Comparison of ENCODE assay signal across 1 fruit fly cellular context in genomic region chrX:1270655-1271054, dm6.
A peak's percentile ranks its signal among the peaks of the same experiment; 100 is the strongest.
TF ChIP-seq lines count a peak whose summit lies in the region.

No protein-coding gene starts in this region.

TF ChIP-seq in whole organism, embryonic, 481 proteins besides CTCF, POLR2A, EP300 and RAD21 (continued from another document):
- TF ChIP-seq CG17802 (tag; optimal IDR thresholded peaks at IDR 0.05; lab: Kevin White, UChicago): peak; percentile 10
- no peak for TF ChIP-seq hkb (optimal IDR thresholded peaks at IDR 0.05; lab: Kevin White, UChicago)
- peak; percentile 17; the same call in 1 of the 2 replicates for TF ChIP-seq hkb (GFP tag; IDR thresholded peaks at IDR 0.05; lab: Robert Waterston, UW)
- peak; percentile 10 for TF ChIP-seq CG16815 (GFP tag; optimal IDR thresholded peaks at IDR 0.05; lab: Kevin White, UChicago)
- TF ChIP-seq D (optimal IDR thresholded peaks at IDR 0.05; lab: Kevin White, UChicago): no peak
- TF ChIP-seq D (GFP tag; optimal IDR thresholded peaks at IDR 0.05; lab: Kevin White, UChicago): peak; percentile 7
- TF ChIP-seq scrt (GFP tag; optimal IDR thresholded peaks at IDR 0.05; lab: Kevin White, UChicago): peak; percentile 27
- peak; percentile 51 for TF ChIP-seq CG14710 (tag; optimal IDR thresholded peaks at IDR 0.05; lab: Kevin White, UChicago)
- TF ChIP-seq CG8290 (GFP tag; optimal IDR thresholded peaks at IDR 0.05; lab: Kevin White, UChicago): no peak
- no peak for TF ChIP-seq CG8290 (tag; optimal IDR thresholded peaks at IDR 0.05; lab: Kevin White, UChicago)
- TF ChIP-seq bcd (GFP tag; optimal IDR thresholded peaks at IDR 0.05; lab: Kevin White, UChicago): peak; percentile 37
- no peak for TF ChIP-seq E2f1 (GFP tag; IDR thresholded peaks at IDR 0.05; lab: Robert Waterston, UW)
- TF ChIP-seq bab2 (GFP tag; optimal IDR thresholded peaks at IDR 0.05; lab: Kevin White, UChicago): peak; percentile 22
- 0 out of 2 replicates have a peak, but pooled peaks have one; percentile 16 for TF ChIP-seq Ptx1 (GFP tag; IDR thresholded peaks at IDR 0.05; lab: Robert Waterston, UW)
- no peak for TF ChIP-seq chinmo (GFP tag; IDR thresholded peaks at IDR 0.05; lab: Robert Waterston, UW; ENCODE audit: partially characterized antibody)
- TF ChIP-seq CG4360 (GFP tag; IDR thresholded peaks at IDR 0.05; lab: Robert Waterston, UW): no peak
- TF ChIP-seq H15 (GFP tag; IDR thresholded peaks at IDR 0.05; lab: Robert Waterston, UW): 0 out of 3 replicates have a peak, but pooled peaks have one; percentile 38
- TF ChIP-seq CG7928 (GFP tag; optimal IDR thresholded peaks at IDR 0.05; lab: Kevin White, UChicago): peak; percentile 5
- peak; percentile 26 for TF ChIP-seq CG1603 (tag; optimal IDR thresholded peaks at IDR 0.05; lab: Kevin White, UChicago)
- TF ChIP-seq tx (GFP tag; optimal IDR thresholded peaks at IDR 0.05; lab: Kevin White, UChicago): no peak
- TF ChIP-seq bsh (GFP tag; optimal IDR thresholded peaks at IDR 0.05; lab: Kevin White, UChicago): peak in 1 of 2 experiments; percentile 44
- peak; percentile 37 for TF ChIP-seq Dek (tag; optimal IDR thresholded peaks at IDR 0.05; lab: Kevin White, UChicago)
- no peak for TF ChIP-seq tgo (GFP tag; IDR thresholded peaks at IDR 0.05; lab: Robert Waterston, UW)
- peak; percentile 4 for TF ChIP-seq CG4424 (GFP tag; optimal IDR thresholded peaks at IDR 0.05; lab: Kevin White, UChicago)
- no peak for TF ChIP-seq CG32772 (GFP tag; IDR thresholded peaks at IDR 0.05; lab: Robert Waterston, UW)
- TF ChIP-seq BtbVII (GFP tag; optimal IDR thresholded peaks at IDR 0.05; lab: Kevin White, UChicago): peak; percentile 62
- TF ChIP-seq ftz-f1 (GFP tag; optimal IDR thresholded peaks at IDR 0.05; lab: Kevin White, UChicago): no peak
- peak; percentile 62 for TF ChIP-seq Rfx (GFP tag; IDR thresholded peaks at IDR 0.05; lab: Robert Waterston, UW)
- TF ChIP-seq BEAF-32 (GFP tag; optimal IDR thresholded peaks at IDR 0.05; lab: Kevin White, UChicago): no peak
- no peak for TF ChIP-seq gfzf (GFP tag; optimal IDR thresholded peaks at IDR 0.05; lab: Kevin White, UChicago)
- TF ChIP-seq insv (GFP tag; optimal IDR thresholded peaks at IDR 0.05; lab: Kevin White, UChicago): no peak
- no peak for TF ChIP-seq CG17328 (GFP tag; IDR thresholded peaks at IDR 0.05; lab: Robert Waterston, UW)
- TF ChIP-seq CG8281 (tag; optimal IDR thresholded peaks at IDR 0.05; lab: Kevin White, UChicago): no peak
- peak; percentile 52 for TF ChIP-seq CG9817 (tag; optimal IDR thresholded peaks at IDR 0.05; lab: Kevin White, UChicago)
- TF ChIP-seq CG32532 (GFP tag; IDR thresholded peaks at IDR 0.05; lab: Robert Waterston, UW): peak; percentile 53; the same call in 1 of the 2 replicates
- TF ChIP-seq sob (GFP tag; IDR thresholded peaks at IDR 0.05; lab: Robert Waterston, UW): 0 out of 2 replicates have a peak, but pooled peaks have one; percentile 32
- peak; percentile 31 for TF ChIP-seq CG6654 (GFP tag; optimal IDR thresholded peaks at IDR 0.05; lab: Kevin White, UChicago)
- TF ChIP-seq org-1 (GFP tag; optimal IDR thresholded peaks at IDR 0.05; lab: Kevin White, UChicago): peak; percentile 2
- TF ChIP-seq CG3847 (GFP tag; IDR thresholded peaks at IDR 0.05; lab: Robert Waterston, UW): peak; percentile 52
- peak; percentile 58 for TF ChIP-seq CG13424 (tag; optimal IDR thresholded peaks at IDR 0.05; lab: Kevin White, UChicago)
- 0 out of 2 replicates have a peak, but pooled peaks have one; percentile 30 for TF ChIP-seq CG31224 (GFP tag; IDR thresholded peaks at IDR 0.05; lab: Robert Waterston, UW)
- peak; percentile 71 for TF ChIP-seq stwl (tag; optimal IDR thresholded peaks at IDR 0.05; lab: Kevin White, UChicago)
- no peak for TF ChIP-seq CG4617 (GFP tag; optimal IDR thresholded peaks at IDR 0.05; lab: Kevin White, UChicago; ENCODE audit: borderline replicate concordance)
- TF ChIP-seq CG12299 (tag; optimal IDR thresholded peaks at IDR 0.05; lab: Kevin White, UChicago): no peak
- TF ChIP-seq az2 (GFP tag; optimal IDR thresholded peaks at IDR 0.05; lab: Kevin White, UChicago): no peak
- TF ChIP-seq CG10959 (GFP tag; IDR thresholded peaks at IDR 0.05; lab: Robert Waterston, UW): no peak
- no peak for TF ChIP-seq caup (GFP tag; optimal IDR thresholded peaks at IDR 0.05; lab: Kevin White, UChicago; ENCODE audit: severe bottlenecking)
- TF ChIP-seq nerfin-1 (tag; optimal IDR thresholded peaks at IDR 0.05; lab: Kevin White, UChicago): peak; percentile 25
- no peak for TF ChIP-seq Elba2 (GFP tag; optimal IDR thresholded peaks at IDR 0.05; lab: Kevin White, UChicago)
- TF ChIP-seq odd (GFP tag; optimal IDR thresholded peaks at IDR 0.05; lab: Kevin White, UChicago): peak; percentile 44
- TF ChIP-seq repo (GFP tag; optimal IDR thresholded peaks at IDR 0.05; lab: Kevin White, UChicago): no peak
- peak; percentile 57 for TF ChIP-seq CG12659 (GFP tag; optimal IDR thresholded peaks at IDR 0.05; lab: Kevin White, UChicago)
- TF ChIP-seq CG7556 (GFP tag; optimal IDR thresholded peaks at IDR 0.05; lab: Kevin White, UChicago): peak; percentile 41
- peak; percentile 31 for TF ChIP-seq ATbp (GFP tag; optimal IDR thresholded peaks at IDR 0.05; lab: Kevin White, UChicago)
- TF ChIP-seq ham (GFP tag; IDR thresholded peaks at IDR 0.05; lab: Robert Waterston, UW): no peak
- TF ChIP-seq Dref (GFP tag; IDR thresholded peaks at IDR 0.05; lab: Robert Waterston, UW): no peak
- peak; percentile 34 for TF ChIP-seq unpg (GFP tag; optimal IDR thresholded peaks at IDR 0.05; lab: Kevin White, UChicago)
- TF ChIP-seq CG9609 (GFP tag; optimal IDR thresholded peaks at IDR 0.05; lab: Kevin White, UChicago): no peak
- TF ChIP-seq Oli (tag; optimal IDR thresholded peaks at IDR 0.05; lab: Kevin White, UChicago): peak; percentile 53
- peak; percentile 4 for TF ChIP-seq Xbp1 (GFP tag; optimal IDR thresholded peaks at IDR 0.05; lab: Kevin White, UChicago)
- peak; percentile 16 for TF ChIP-seq CG9437 (GFP tag; optimal IDR thresholded peaks at IDR 0.05; lab: Kevin White, UChicago)
- peak; percentile 13 for TF ChIP-seq Sox102F (GFP tag; optimal IDR thresholded peaks at IDR 0.05; lab: Kevin White, UChicago)
- peak; percentile 7 for TF ChIP-seq CG10274 (GFP tag; optimal IDR thresholded peaks at IDR 0.05; lab: Kevin White, UChicago)
- TF ChIP-seq dm (GFP tag; optimal IDR thresholded peaks at IDR 0.05; lab: Kevin White, UChicago): no peak
- TF ChIP-seq Lpt (GFP tag; optimal IDR thresholded peaks at IDR 0.05; lab: Kevin White, UChicago): no peak
- peak; percentile 11 to 14 for TF ChIP-seq Pdp1 (GFP tag; optimal IDR thresholded peaks at IDR 0.05; lab: Kevin White, UChicago)
- no peak for TF ChIP-seq prd (optimal IDR thresholded peaks at IDR 0.05; lab: Kevin White, UChicago)
- peak; percentile 50; the same call in 2 of the 3 replicates for TF ChIP-seq prd (GFP tag; IDR thresholded peaks at IDR 0.05; lab: Robert Waterston, UW)
- TF ChIP-seq CG17829 (tag; optimal IDR thresholded peaks at IDR 0.05; lab: Kevin White, UChicago): peak; percentile 9
- no peak for TF ChIP-seq CG10321 (GFP tag; IDR thresholded peaks at IDR 0.05; lab: Robert Waterston, UW)
- TF ChIP-seq Med (GFP tag; lab: Kevin White, UChicago): peak; percentile 88
- TF ChIP-seq hbn (GFP tag; IDR thresholded peaks at IDR 0.05; lab: Robert Waterston, UW; ENCODE audit: partially characterized antibody): no peak
- peak; percentile 24 for TF ChIP-seq Blimp-1 (GFP tag; optimal IDR thresholded peaks at IDR 0.05; lab: Kevin White, UChicago)
- TF ChIP-seq amos (GFP tag; IDR thresholded peaks at IDR 0.05; lab: Robert Waterston, UW; ENCODE audit: partially characterized antibody): no peak
- 0 out of 2 replicates have a peak, but pooled peaks have one; percentile 24 for TF ChIP-seq onecut (GFP tag; IDR thresholded peaks at IDR 0.05; lab: Robert Waterston, UW)
- no peak for TF ChIP-seq CG7745 (tag; optimal IDR thresholded peaks at IDR 0.05; lab: Kevin White, UChicago)
- peak; percentile 59 for TF ChIP-seq slbo (GFP tag; IDR thresholded peaks at IDR 0.05; lab: Robert Waterston, UW)
- TF ChIP-seq Lhr (GFP tag; optimal IDR thresholded peaks at IDR 0.05; lab: Kevin White, UChicago): no peak
- TF ChIP-seq dysf (GFP tag; IDR thresholded peaks at IDR 0.05; lab: Robert Waterston, UW): peak; percentile 65
TF ChIP-seq in whole organism, embryonic: peak in this region for 161.
